Fruit fly (Drosophila melanogaster): Measurements from ENCODE around the gene CG4390.

The CG4390 gene

dm6 chr3R:20008372-20009051, 51.0 kb downstream of the CG4390 start, which contains the start of the genes Hs6st and MED25 (continued):
- no peak for TF ChIP-seq CG8281 (tag; optimal IDR thresholded peaks at IDR 0.05)
- TF ChIP-seq CG18599 (GFP tag; optimal IDR thresholded peaks at IDR 0.05), result peak; percentile 74
- no peak for TF ChIP-seq Hr39 (optimal IDR thresholded peaks at IDR 0.05)
- TF ChIP-seq CG31224 (GFP tag; IDR thresholded peaks at IDR 0.05), result no peak
- TF ChIP-seq CG14965 (GFP tag; optimal IDR thresholded peaks at IDR 0.05; ENCODE audit: borderline replicate concordance), result no peak
- peak; percentile 11 for TF ChIP-seq Sox102F (GFP tag; optimal IDR thresholded peaks at IDR 0.05)
- no peak for TF ChIP-seq fu2 (GFP tag; optimal IDR thresholded peaks at IDR 0.05)
- TF ChIP-seq inv (GFP tag; IDR thresholded peaks at IDR 0.05; ENCODE audit: partially characterized antibody), result peak; percentile 71
- TF ChIP-seq CG2199 (GFP tag; IDR thresholded peaks at IDR 0.05), result no peak
- TF ChIP-seq pnt (GFP tag; optimal IDR thresholded peaks at IDR 0.05), result no peak
- TF ChIP-seq fd96Cb (tag; optimal IDR thresholded peaks at IDR 0.05), result peak; percentile 53
- no peak for TF ChIP-seq MESR4 (GFP tag; optimal IDR thresholded peaks at IDR 0.05)
- TF ChIP-seq CG7786 (GFP tag; optimal IDR thresholded peaks at IDR 0.05), result no peak
- TF ChIP-seq dati (GFP tag; IDR thresholded peaks at IDR 0.05), result no peak
- no peak for TF ChIP-seq CkIIα-i1 (GFP tag; IDR thresholded peaks at IDR 0.05)
- TF ChIP-seq CG8924 (tag; optimal IDR thresholded peaks at IDR 0.05), result peak; percentile 63
- peak in 1 of 2 experiments; percentile 14 for TF ChIP-seq tll (GFP tag; optimal IDR thresholded peaks at IDR 0.05)
- no peak for TF ChIP-seq Xrp1 (GFP tag; IDR thresholded peaks at IDR 0.05)
- no peak for TF ChIP-seq CG12744 (GFP tag; optimal IDR thresholded peaks at IDR 0.05)
- TF ChIP-seq Gug (GFP tag; IDR thresholded peaks at IDR 0.05), result no peak
- TF ChIP-seq Lhr (GFP tag; optimal IDR thresholded peaks at IDR 0.05), result peak; percentile 45
- no peak for TF ChIP-seq ATbp (GFP tag; optimal IDR thresholded peaks at IDR 0.05)
- TF ChIP-seq Hr78 (GFP tag; optimal IDR thresholded peaks at IDR 0.05), result peak in 1 of 2 experiments; percentile 15
- no peak; the same call in 2 of the 3 replicates for TF ChIP-seq tgo (GFP tag; IDR thresholded peaks at IDR 0.05)
- TF ChIP-seq CG17802 (tag; optimal IDR thresholded peaks at IDR 0.05), result no peak
- TF ChIP-seq twi (tag; optimal IDR thresholded peaks at IDR 0.05), result no peak
- peak; percentile 28; the same call in 1 of the 3 replicates for TF ChIP-seq CG11456 (GFP tag; IDR thresholded peaks at IDR 0.05)
- TF ChIP-seq CG15601 (tag; optimal IDR thresholded peaks at IDR 0.05), result peak; percentile 47
- no peak for TF ChIP-seq Chrac-16 (GFP tag; optimal IDR thresholded peaks at IDR 0.05)
- TF ChIP-seq Bteb2 (GFP tag; optimal IDR thresholded peaks at IDR 0.05), result no peak
- TF ChIP-seq sc (optimal IDR thresholded peaks at IDR 0.05), result no peak
- no peak for TF ChIP-seq sc (GFP tag; optimal IDR thresholded peaks at IDR 0.05)
- TF ChIP-seq Eip74EF (GFP tag; optimal IDR thresholded peaks at IDR 0.05), result no peak
- TF ChIP-seq pzg (GFP tag; optimal IDR thresholded peaks at IDR 0.05), result peak; percentile 74
- peak; percentile 34 for TF ChIP-seq tna (GFP tag; IDR thresholded peaks at IDR 0.05; ENCODE audit: partially characterized antibody)
- peak; percentile 54 for TF ChIP-seq CG9727 (GFP tag; optimal IDR thresholded peaks at IDR 0.05)
- TF ChIP-seq CTCF (GFP tag; optimal IDR thresholded peaks at IDR 0.05), result no peak
- TF ChIP-seq HHEX (GFP tag; optimal IDR thresholded peaks at IDR 0.05), result peak; percentile 34
- TF ChIP-seq odd (GFP tag; optimal IDR thresholded peaks at IDR 0.05), result no peak
- peak; percentile 72 for TF ChIP-seq CG10267 (tag; optimal IDR thresholded peaks at IDR 0.05)
- no peak; the same call in 1 of the 2 replicates for TF ChIP-seq HLH3B (GFP tag; IDR thresholded peaks at IDR 0.05)
- TF ChIP-seq CG14441 (GFP tag; IDR thresholded peaks at IDR 0.05), result no peak
- TF ChIP-seq CG15696 (tag; optimal IDR thresholded peaks at IDR 0.05), result peak; percentile 14
- peak; percentile 50 for TF ChIP-seq CG7839 (tag; optimal IDR thresholded peaks at IDR 0.05)
- TF ChIP-seq Gsc (GFP tag; IDR thresholded peaks at IDR 0.05), result no peak
- TF ChIP-seq mam (GFP tag; optimal IDR thresholded peaks at IDR 0.05), result no peak
- no peak for TF ChIP-seq Fer1 (GFP tag; optimal IDR thresholded peaks at IDR 0.05)
- no peak for TF ChIP-seq CG11695 (GFP tag; IDR thresholded peaks at IDR 0.05)
- no peak for TF ChIP-seq shn (GFP tag; optimal IDR thresholded peaks at IDR 0.05)
- no peak for TF ChIP-seq otp (GFP tag; IDR thresholded peaks at IDR 0.05)
